Worm (Caenorhabditis elegans): ENCODE results near the gene gtap-1.
A peak's percentile ranks its signal among the peaks of the same experiment; 100 is the strongest.

gtap-1 gene

ce11 chrII:5831373-5831772 is 1.7 kb downstream of the gtap-1 start:
- TF ChIP-seq zag-1 (tag; optimal IDR thresholded peaks at IDR 0.05) (no peak), set-16 (GFP tag; IDR thresholded peaks at IDR 0.05) (peak; percentile 79), Y48G9A.11 (GFP tag; IDR thresholded peaks at IDR 0.05) (no peak), dmd-9 (GFP tag; IDR thresholded peaks at IDR 0.05) (no peak)

ce11 chrII:5829940-5830424 is 3.1 kb downstream of the gtap-1 start, which contains the start of gene col-74:
Gene col-74, plus strand, starts transcription at chrII:5830374.
- TF ChIP-seq dmd-6 (GFP tag; IDR thresholded peaks at IDR 0.05) (peak; percentile 75), tra-1 (GFP tag; IDR thresholded peaks at IDR 0.05) (no peak), daf-12 (tag; optimal IDR thresholded peaks at IDR 0.05) (no peak), hlh-11 (tag; optimal IDR thresholded peaks at IDR 0.05) (peak; percentile 42), unc-62 (GFP tag; optimal IDR thresholded peaks at IDR 0.05 in 1 of 2) (peak in 1 of 2 experiments; percentile 2), unc-62 (tag; optimal IDR thresholded peaks at IDR 0.05) (no peak), dve-1 (tag; optimal IDR thresholded peaks at IDR 0.05; ENCODE audit: insufficient read depth) (peak; percentile 56), nhr-77 (tag; optimal IDR thresholded peaks at IDR 0.05) (no peak), R02D3.7 (tag; optimal IDR thresholded peaks at IDR 0.05) (no peak), daf-16 (GFP tag; optimal IDR thresholded peaks at IDR 0.05) (no peak), daf-16 (tag; optimal IDR thresholded peaks at IDR 0.05) (peak; percentile 60), nhr-11 (tag; optimal IDR thresholded peaks at IDR 0.05) (no peak)

- TF ChIP-seq dmd-6 (GFP tag; IDR thresholded peaks at IDR 0.05) (no peak), hlh-11 (tag; optimal IDR thresholded peaks at IDR 0.05) (no peak), nhr-111 (GFP tag; optimal IDR thresholded peaks at IDR 0.05) (no peak), nhr-28 (tag; optimal IDR thresholded peaks at IDR 0.05) (no peak), ZK546.5 (tag; optimal IDR thresholded peaks at IDR 0.05) (no peak)
Observed at ce11 chrII:5828486-5828885, 4.5 kb downstream of the gtap-1 start, which contains the start of gene ZK1248.11. Gene ZK1248.11, minus strand, starts transcription at chrII:5828586.

ce11 chrII:5827364-5827763 is 5.7 kb downstream of the gtap-1 start, which contains the start of gene tbc-2:
Gene tbc-2, minus strand, starts transcription at chrII:5827443.
- TF ChIP-seq dmd-6 (GFP tag; IDR thresholded peaks at IDR 0.05) (no peak), nhr-28 (tag; optimal IDR thresholded peaks at IDR 0.05) (peak; percentile 36), daf-19 (GFP tag; conservative IDR thresholded peaks at IDR 0.05) (no peak), fkh-10 (GFP tag; optimal IDR thresholded peaks at IDR 0.05) (no peak), unc-62 (GFP tag; optimal IDR thresholded peaks at IDR 0.05 in 1 of 2) (peak in 1 of 2 experiments; percentile 51), unc-62 (tag; optimal IDR thresholded peaks at IDR 0.05) (no peak), lir-3 (tag; optimal IDR thresholded peaks at IDR 0.05) (no peak)

- TF ChIP-seq lsy-2 (tag; optimal IDR thresholded peaks at IDR 0.05): peak in 1 of 2 experiments; percentile 19
- TF ChIP-seq aly-2 (tag; optimal IDR thresholded peaks at IDR 0.05): no peak
- TF ChIP-seq nhr-76 (tag; optimal IDR thresholded peaks at IDR 0.05): no peak
- TF ChIP-seq Y75B8A.6 (GFP tag; IDR thresholded peaks at IDR 0.05): no peak
- TF ChIP-seq F26F4.8 (GFP tag; conservative IDR thresholded peaks at IDR 0.05): no peak
- TF ChIP-seq dpl-1 (GFP tag; optimal IDR thresholded peaks at IDR 0.05): peak; percentile 2
- TF ChIP-seq T26A8.4 (GFP tag; IDR thresholded peaks at IDR 0.05): no peak
- TF ChIP-seq ctbp-1 (GFP tag; IDR thresholded peaks at IDR 0.05): 0 out of 2 replicates have a peak, but pooled peaks have one; percentile 10
- no peak for TF ChIP-seq ztf-7 (tag; optimal IDR thresholded peaks at IDR 0.05)
Observed at ce11 chrII:5820282-5820762, 12.7 kb downstream of the gtap-1 start, which contains the start of gene ehs-1. Gene ehs-1, plus strand, starts transcription at chrII:5820712.

ce11 chrII:5819655-5820054 is 13.4 kb downstream of the gtap-1 start:
- TF ChIP-seq gei-8 (GFP tag; optimal IDR thresholded peaks at IDR 0.05): no peak
- TF ChIP-seq T20F7.1 (GFP tag; optimal IDR thresholded peaks at IDR 0.05): no peak
- peak; percentile 91 for TF ChIP-seq unc-130 (GFP tag; optimal IDR thresholded peaks at IDR 0.05)
- peak in 1 of 2 experiments; percentile 54 for TF ChIP-seq hif-1 (tag; optimal IDR thresholded peaks at IDR 0.05)
- TF ChIP-seq zip-2 (tag; optimal IDR thresholded peaks at IDR 0.05): no peak
- peak; percentile 30 for TF ChIP-seq aha-1 (tag)
- no peak for TF ChIP-seq daf-8 (GFP tag; IDR thresholded peaks at IDR 0.05)
- TF ChIP-seq R02D3.7 (tag; optimal IDR thresholded peaks at IDR 0.05): no peak
- TF ChIP-seq fos-1 (tag; optimal IDR thresholded peaks at IDR 0.05): no peak
- TF ChIP-seq spr-3 (GFP tag; optimal IDR thresholded peaks at IDR 0.05): no peak
- no peak for TF ChIP-seq sdz-12 (GFP tag; optimal IDR thresholded peaks at IDR 0.05)
- 0 out of 2 replicates have a peak, but pooled peaks have one; percentile 23 for TF ChIP-seq vab-7 (GFP tag; IDR thresholded peaks at IDR 0.05)
- TF ChIP-seq F10B5.3 (tag; optimal IDR thresholded peaks at IDR 0.05): no peak
- peak; percentile 24 for TF ChIP-seq dpl-1 (GFP tag; optimal IDR thresholded peaks at IDR 0.05)
- TF ChIP-seq ces-1 (GFP tag; optimal IDR thresholded peaks at IDR 0.05): no peak
